Worm (Caenorhabditis elegans) whole organism, L4 larva: ENCODE results near the gene tsp-4.

Experiments
- D1046.2 ChIP-seq: fragments of 200-800 bp; sonication (Bioruptor generic); IDR thresholded peaks from 2 replicates; pipeline ENCODE4 v1.3.6; 2022; ENCODE audit warnings: missing genetic modification characterization, missing compliant biosample characterization
- F10B5.3 ChIP-seq: sonication (generic microtip); optimal IDR thresholded peaks from 2 replicates; lab custom pipeline; 2016; ENCODE audit warnings: mild to moderate bottlenecking, missing genetic modification characterization, missing compliant biosample characterization
- F37D6.2 ChIP-seq: sonication (generic microtip); optimal IDR thresholded peaks from 2 replicates; lab custom pipeline; 2016; ENCODE audit warnings: mild to moderate bottlenecking, missing genetic modification characterization, missing compliant biosample characterization
- R02D3.7 ChIP-seq: fragments of 150-350 bp; sonication (generic microtip); optimal IDR thresholded peaks from 3 replicates; lab custom pipeline; 2014; ENCODE audit warnings: missing biosample characterization, missing genetic modification characterization
- T26A8.4 ChIP-seq: fragments of 200-800 bp; sonication (Bioruptor generic); IDR thresholded peaks from 2 replicates; pipeline ENCODE4 v1.3.6; 2022; ENCODE audit warnings: missing genetic modification characterization, missing compliant biosample characterization
- Y75B8A.6 ChIP-seq: fragments of 200-800 bp; sonication (Bioruptor generic); IDR thresholded peaks from 2 replicates; pipeline ENCODE4 v1.3.6; 2022; ENCODE audit warnings: missing genetic modification reagents, missing genetic modification characterization, missing compliant biosample characterization
- ZK546.5 ChIP-seq, 2 experiments: sonication (generic microtip); optimal IDR thresholded peaks; 2 replicates each; lab custom pipeline; 2017; ENCODE audit warnings: missing biosample characterization in 2 of 2, missing genetic modification characterization in 2 of 2
- aha-1 ChIP-seq: fragments of 150-350 bp; peaks from one replicate; lab custom pipeline; 2014; ENCODE audit warnings: missing biosample characterization, missing genetic modification characterization
- ceh-28 ChIP-seq: fragments of 150-350 bp; optimal IDR thresholded peaks from 2 replicates; lab custom pipeline; 2014; ENCODE audit warnings: missing biosample characterization, missing genetic modification reagents, missing genetic modification characterization
- ceh-32 ChIP-seq: sonication (generic microtip); optimal IDR thresholded peaks from 2 replicates; lab custom pipeline; 2016; ENCODE audit warnings: mild to moderate bottlenecking, missing genetic modification characterization, missing compliant biosample characterization; ENCODE audit not compliant: poor library complexity
- ceh-44 ChIP-seq: fragments of 200-800 bp; sonication (Bioruptor generic); IDR thresholded peaks from 2 replicates; pipeline ENCODE4 v1.3.6; 2022; ENCODE audit warnings: missing genetic modification reagents, missing genetic modification characterization, missing compliant biosample characterization
- ceh-62 ChIP-seq: sonication (generic microtip); optimal IDR thresholded peaks from 2 replicates; lab custom pipeline; 2017; ENCODE audit warnings: missing biosample characterization, missing genetic modification characterization
- ceh-82 ChIP-seq: sonication (generic microtip); optimal IDR thresholded peaks from 2 replicates; lab custom pipeline; 2017; ENCODE audit warnings: missing biosample characterization, missing genetic modification characterization
- daf-8 ChIP-seq: fragments of 200-800 bp; sonication (Bioruptor generic); IDR thresholded peaks from 2 replicates; pipeline ENCODE4 v1.3.6; 2022; ENCODE audit warnings: missing genetic modification characterization, missing compliant biosample characterization
- dmd-9 ChIP-seq: fragments of 200-800 bp; sonication (Bioruptor generic); IDR thresholded peaks from 2 replicates; pipeline ENCODE4 v1.3.6; 2022; ENCODE audit warnings: missing genetic modification reagents, missing genetic modification characterization, missing compliant biosample characterization
- dpl-1 ChIP-seq: fragments of 150-350 bp; optimal IDR thresholded peaks from 2 replicates; lab custom pipeline; 2014; ENCODE audit warnings: missing biosample characterization, missing genetic modification reagents, missing genetic modification characterization
- duxl-1 ChIP-seq: sonication (generic microtip); optimal IDR thresholded peaks from 2 replicates; lab custom pipeline; 2016; ENCODE audit warnings: mild to moderate bottlenecking, missing genetic modification characterization, moderate library complexity, missing compliant biosample characterization; ENCODE audit not compliant: poor library complexity
- fos-1 ChIP-seq: fragments of 150-350 bp; optimal IDR thresholded peaks from 2 replicates; lab custom pipeline; 2014; ENCODE audit warnings: missing biosample characterization, missing genetic modification characterization
- hlh-11 ChIP-seq: fragments of 200-800 bp; sonication (Bioruptor generic); optimal IDR thresholded peaks from 2 replicates; lab custom pipeline; 2018; ENCODE audit warnings: mild to moderate bottlenecking, missing genetic modification characterization, missing compliant biosample characterization
- hlh-30 ChIP-seq: sonication (generic microtip); optimal IDR thresholded peaks from 2 replicates; lab custom pipeline; 2017; ENCODE audit warnings: antibody characterized with exemption, mild to moderate bottlenecking, missing genetic modification characterization, missing compliant biosample characterization; ENCODE audit not compliant: insufficient read depth
- lin-15B ChIP-seq: fragments of 150-350 bp; sonication (generic microtip); optimal IDR thresholded peaks from 3 replicates; lab custom pipeline; 2014; ENCODE audit warnings: missing biosample characterization, missing genetic modification characterization
- madf-5 ChIP-seq, 2 experiments: fragments of 200-800 bp; sonication (Bioruptor generic); IDR thresholded peaks; 2 replicates each; pipeline ENCODE4 v1.3.6; 2022; ENCODE audit warnings: missing compliant biosample characterization in 2 of 2, missing genetic modification characterization in 2 of 2
- mdl-1 ChIP-seq, 2 experiments: fragments of 150-350 bp in 1 of 2; sonication (generic microtip) in 1 of 2; optimal IDR thresholded peaks; 2 replicates each; lab custom pipeline; 2014 to 2017; ENCODE audit warnings: missing biosample characterization in 2 of 2, missing genetic modification characterization in 2 of 2
- mdt-29 ChIP-seq: fragments of 200-800 bp; sonication (Bioruptor generic); IDR thresholded peaks from 2 replicates; pipeline ENCODE4 v1.3.6; 2022; ENCODE audit warnings: missing genetic modification reagents, missing genetic modification characterization, missing compliant biosample characterization
- mep-1 ChIP-seq: fragments of 150-350 bp; sonication (generic microtip); optimal IDR thresholded peaks from 3 replicates; lab custom pipeline; 2014; ENCODE audit warnings: missing biosample characterization, missing genetic modification characterization
- mes-2 ChIP-seq: sonication (generic microtip); optimal IDR thresholded peaks from 2 replicates; lab custom pipeline; 2016; ENCODE audit warnings: missing genotype, mild to moderate bottlenecking, missing genetic modification characterization, missing compliant biosample characterization; ENCODE audit not compliant: poor library complexity, severe bottlenecking
- mxl-3 ChIP-seq: fragments of 200-800 bp; sonication (Bioruptor generic); optimal IDR thresholded peaks from 2 replicates; lab custom pipeline; 2018; ENCODE audit warnings: mild to moderate bottlenecking, missing genetic modification characterization, missing compliant biosample characterization
- nhr-102 ChIP-seq: sonication (generic microtip); optimal IDR thresholded peaks from 2 replicates; lab custom pipeline; 2016; ENCODE audit warnings: mild to moderate bottlenecking, missing genetic modification characterization, moderate library complexity, missing compliant biosample characterization
- nhr-11 ChIP-seq: fragments of 150-350 bp; optimal IDR thresholded peaks from 2 replicates; lab custom pipeline; 2014; ENCODE audit warnings: missing biosample characterization, missing genetic modification characterization
- nhr-111 ChIP-seq: fragments of 200-800 bp; sonication (Bioruptor generic); optimal IDR thresholded peaks from 2 replicates; lab custom pipeline; 2018; ENCODE audit warnings: mild to moderate bottlenecking, missing genetic modification characterization, missing compliant biosample characterization
- nhr-41 ChIP-seq: fragments of 200-800 bp; sonication (Bioruptor generic); IDR thresholded peaks from 2 replicates; pipeline ENCODE4 v1.3.6; 2022; ENCODE audit warnings: missing genetic modification reagents, missing genetic modification characterization, missing compliant biosample characterization
- nhr-42 ChIP-seq: fragments of 200-800 bp; sonication (Bioruptor generic); IDR thresholded peaks from 2 replicates; pipeline ENCODE4 v1.3.6; 2022; ENCODE audit warnings: missing genetic modification characterization, missing compliant biosample characterization
- nhr-48 ChIP-seq: sonication (generic microtip); optimal IDR thresholded peaks from 2 replicates; lab custom pipeline; 2016; ENCODE audit warnings: mild to moderate bottlenecking, missing genetic modification characterization, missing compliant biosample characterization
- nhr-76 ChIP-seq: fragments of 150-350 bp; optimal IDR thresholded peaks from 2 replicates; lab custom pipeline; 2014; ENCODE audit warnings: missing biosample characterization, missing genetic modification characterization
- nhr-77 ChIP-seq: fragments of 150-350 bp; optimal IDR thresholded peaks from 2 replicates; lab custom pipeline; 2014; ENCODE audit warnings: missing biosample characterization, missing genetic modification characterization
- php-3 ChIP-seq: fragments of 200-800 bp; sonication (Bioruptor generic); IDR thresholded peaks from 2 replicates; pipeline ENCODE4 v1.3.6; 2022; ENCODE audit warnings: missing genetic modification reagents, missing genetic modification characterization, missing compliant biosample characterization
- rbr-2 ChIP-seq: sonication (generic microtip); optimal IDR thresholded peaks from 2 replicates; lab custom pipeline; 2016; ENCODE audit warnings: missing genotype, missing genetic modification characterization, missing compliant biosample characterization
- saeg-2 ChIP-seq: fragments of 200-800 bp; sonication (Bioruptor generic); IDR thresholded peaks from 2 replicates; pipeline ENCODE4 v1.3.6; 2022; ENCODE audit warnings: missing genetic modification reagents, missing genetic modification characterization, missing compliant biosample characterization
- set-16 ChIP-seq: fragments of 200-800 bp; sonication (Bioruptor generic); IDR thresholded peaks from 2 replicates; pipeline ENCODE4 v1.3.6; 2022; ENCODE audit warnings: missing genetic modification reagents, missing genetic modification characterization, missing compliant biosample characterization
- skn-1 ChIP-seq: fragments of 150-350 bp; optimal IDR thresholded peaks from 2 replicates; lab custom pipeline; 2014; ENCODE audit warnings: missing biosample characterization, missing genetic modification characterization
- snpc-4 ChIP-seq: fragments of 150-350 bp; optimal IDR thresholded peaks from 2 replicates; lab custom pipeline; 2014; ENCODE audit warnings: missing biosample characterization, missing genetic modification characterization
- tag-97 ChIP-seq: fragments of 200-800 bp; sonication (Bioruptor generic); IDR thresholded peaks from 2 replicates; pipeline ENCODE4 v1.3.6; 2022; ENCODE audit warnings: missing genetic modification characterization, missing compliant biosample characterization
- unc-130 ChIP-seq: sonication (generic microtip); optimal IDR thresholded peaks from 2 replicates; lab custom pipeline; 2016; ENCODE audit warnings: missing genetic modification reagents, missing genetic modification characterization, missing compliant biosample characterization
- unc-39 ChIP-seq: sonication (generic microtip); optimal IDR thresholded peaks from 2 replicates; lab custom pipeline; 2017; ENCODE audit warnings: missing biosample characterization, missing genetic modification characterization
- unc-62 ChIP-seq, 3 experiments: fragments of 150-350 bp in 1 of 3; sonication (generic microtip); optimal IDR thresholded peaks in 2 of 3; peaks in 1 of 3; 1 replicate in 1 of 3; 2 replicates in 2 of 3; lab custom pipeline; 2014 to 2017; ENCODE audit warnings: missing biosample characterization in 3 of 3, missing genetic modification characterization in 3 of 3, missing genetic modification reagents in 3 of 3, missing genotype in 1 of 3
- vab-7 ChIP-seq: fragments of 200-800 bp; sonication (Bioruptor generic); IDR thresholded peaks from 2 replicates; pipeline ENCODE4 v1.3.6; 2022; ENCODE audit warnings: missing genetic modification reagents, missing genetic modification characterization, missing compliant biosample characterization
- zag-1 ChIP-seq: fragments of 150-350 bp; optimal IDR thresholded peaks from 2 replicates; lab custom pipeline; 2014; ENCODE audit warnings: missing biosample characterization, missing genetic modification characterization
- zip-2 ChIP-seq: fragments of 150-350 bp; optimal IDR thresholded peaks from 2 replicates; lab custom pipeline; 2014; ENCODE audit warnings: missing biosample characterization, missing genetic modification characterization

Gene tsp-4

DNA sequence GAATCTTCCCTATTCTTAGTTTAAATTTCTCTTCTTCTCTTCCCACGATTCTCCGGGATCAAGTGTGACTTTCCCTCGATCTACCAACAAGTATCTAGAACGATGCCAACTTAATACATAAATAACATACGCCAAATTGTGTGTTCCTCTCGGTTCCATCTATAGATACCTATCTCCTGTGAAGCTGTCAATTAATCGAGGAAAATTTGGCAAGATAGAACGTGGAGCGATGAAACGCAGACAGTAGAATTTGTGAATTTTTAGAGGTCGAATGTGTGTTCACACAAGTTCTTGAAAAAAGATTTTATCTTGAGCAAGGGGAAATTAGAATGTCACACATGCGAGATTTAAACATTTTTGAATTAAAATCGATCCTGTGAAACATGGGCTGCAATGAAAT, 11.4 kb upstream of the tsp-4 start:
- TF ChIP-seq aha-1 (tag; lab: Kevin White, UChicago) (peak; percentile 21), F10B5.3 (tag; lab: Kevin White, UChicago) (no peak), daf-8 (GFP tag; lab: Robert Waterston, UW) (no peak), mdt-29 (GFP tag; lab: Robert Waterston, UW) (no peak)
- TF ChIP-seq, all 104 proteins: peak for 1

DNA sequence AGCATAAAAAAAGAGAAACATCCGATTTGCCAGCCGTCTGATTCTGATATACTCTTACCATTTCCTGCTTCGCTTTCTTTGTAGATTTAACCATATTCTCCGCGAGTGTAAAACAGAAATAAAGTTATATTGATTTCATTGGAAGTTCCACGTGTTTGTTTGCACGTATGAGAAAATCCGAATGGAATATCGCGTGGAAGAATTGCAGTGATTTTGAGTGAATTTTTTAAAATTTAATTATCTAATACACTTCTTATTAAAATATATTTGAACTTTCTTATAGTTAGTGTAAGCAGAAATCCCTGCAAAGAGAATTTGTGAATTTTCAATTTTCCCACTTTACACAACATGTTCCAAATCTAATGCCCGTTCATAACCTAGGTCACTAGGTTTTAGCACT, 11.0 kb upstream of the tsp-4 start, which contains the start of gene F53B2.5:
TSS of gene F53B2.5 (minus strand) at position 101 of the 400 bp plus-strand sequence.
- TF ChIP-seq zag-1 (tag; lab: Kevin White, UChicago) (no peak), lin-15B (tag; lab: Kevin White, UChicago) (no peak), Y75B8A.6 (GFP tag; lab: Robert Waterston, UW) (no peak), mdl-1 (tag; optimal IDR thresholded peaks at IDR 0.05; lab: Kevin White, UChicago) (no peak), ceh-28 (tag; lab: Kevin White, UChicago) (no peak), ceh-32 (no peak), unc-39 (tag; lab: Kevin White, UChicago) (no peak), nhr-111 (GFP tag; lab: Kevin White, UChicago) (no peak), zip-2 (tag; lab: Kevin White, UChicago) (no peak), nhr-76 (tag; lab: Kevin White, UChicago) (no peak), hlh-30 (no peak), mxl-3 (GFP tag; lab: Kevin White, UChicago) (no peak), ZK546.5 (tag; optimal IDR thresholded peaks at IDR 0.05; lab: Kevin White, UChicago) (no peak), nhr-42 (GFP tag; lab: Robert Waterston, UW) (no peak), skn-1 (no peak), aha-1 (tag; lab: Kevin White, UChicago) (no peak), duxl-1 (tag; lab: Kevin White, UChicago) (no peak), ceh-62 (tag; lab: Kevin White, UChicago) (no peak)

DNA sequence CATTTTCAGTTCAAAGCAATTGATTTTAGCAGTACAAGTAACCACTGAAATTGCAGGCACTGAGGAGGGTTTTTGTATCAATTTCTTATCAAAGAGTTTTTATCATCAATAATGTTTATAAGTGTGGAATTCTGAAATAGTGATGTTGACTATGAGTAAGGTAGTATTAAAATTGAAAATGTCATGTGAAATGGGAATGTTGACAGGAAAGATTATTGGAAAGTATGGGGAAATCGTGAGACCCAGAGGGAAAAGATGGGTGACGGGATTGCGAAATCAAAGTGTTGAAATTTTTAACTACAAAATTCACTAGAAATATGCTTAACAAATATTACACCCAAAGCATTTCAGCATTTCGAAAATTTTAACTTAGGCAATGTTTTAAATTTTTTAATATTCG, 7.2 kb upstream of the tsp-4 start, which contains the start of gene F53B2.8:
TSS of gene F53B2.8 (minus strand) at position 180 of the 400 bp plus-strand sequence.
- peak; percentile 10 for TF ChIP-seq mxl-3 (GFP tag; lab: Kevin White, UChicago)
- TF ChIP-seq nhr-76 (tag; lab: Kevin White, UChicago) = no peak
- TF ChIP-seq hlh-11 (tag; lab: Kevin White, UChicago) = peak; percentile 75
- peak; percentile 52 for TF ChIP-seq mes-2 (tag; lab: Kevin White, UChicago)
- TF ChIP-seq R02D3.7 (tag; lab: Kevin White, UChicago) = no peak
- TF ChIP-seq nhr-11 = peak; percentile 10
- TF ChIP-seq nhr-77 (tag; lab: Kevin White, UChicago) = peak; percentile 56
- no peak for TF ChIP-seq D1046.2 (GFP tag; lab: Robert Waterston, UW)
- no peak for TF ChIP-seq ceh-82 (tag; lab: Kevin White, UChicago)
- TF ChIP-seq F37D6.2 = no peak
- TF ChIP-seq nhr-111 (GFP tag; lab: Kevin White, UChicago) = no peak
- no peak for TF ChIP-seq mep-1
- TF ChIP-seq nhr-48 (tag; lab: Kevin White, UChicago) = peak; percentile 23
- no peak for TF ChIP-seq ZK546.5 (tag; optimal IDR thresholded peaks at IDR 0.05; lab: Kevin White, UChicago)
- TF ChIP-seq dpl-1 (GFP tag; lab: Kevin White, UChicago) = peak; percentile 15
- TF ChIP-seq rbr-2 (tag; lab: Kevin White, UChicago) = no peak
- no peak for TF ChIP-seq snpc-4
- no peak for TF ChIP-seq vab-7 (GFP tag; lab: Robert Waterston, UW)
- peak in 1 of 2 experiments; percentile 26 for TF ChIP-seq unc-62 (GFP tag; optimal IDR thresholded peaks at IDR 0.05 in 1 of 2; lab: Kevin White, UChicago)
- no peak for TF ChIP-seq unc-62 (tag; optimal IDR thresholded peaks at IDR 0.05; lab: Kevin White, UChicago)
- no peak for TF ChIP-seq unc-130 (GFP tag; lab: Kevin White, UChicago)
- no peak for TF ChIP-seq skn-1
- TF ChIP-seq set-16 (GFP tag; lab: Robert Waterston, UW) = no peak
- peak; percentile 67 for TF ChIP-seq hlh-30
- no peak for TF ChIP-seq dmd-9 (GFP tag; lab: Robert Waterston, UW)
- TF ChIP-seq ceh-44 = no peak
- TF ChIP-seq fos-1 = no peak
- TF ChIP-seq tag-97 (GFP tag; lab: Robert Waterston, UW) = no peak
- TF ChIP-seq ceh-28 (tag; lab: Kevin White, UChicago) = no peak
- TF ChIP-seq madf-5 (GFP tag; IDR thresholded peaks at IDR 0.05; lab: Robert Waterston, UW) = no peak
- 0 out of 2 replicates have a peak, but pooled peaks have one; percentile 38 for TF ChIP-seq php-3
- TF ChIP-seq nhr-41 (GFP tag; lab: Robert Waterston, UW) = no peak
- no peak for TF ChIP-seq T26A8.4
- no peak for TF ChIP-seq saeg-2 (GFP tag; lab: Robert Waterston, UW)
- peak; percentile 37 for TF ChIP-seq nhr-102 (tag; lab: Kevin White, UChicago)
